Fruit fly (Drosophila melanogaster) S2 (cell line): ENCODE results near the gene GAA1.

Experiments used
- CG8478 ChIP-seq: fragments of >200 bp; optimal IDR thresholded peaks from 2 replicates; lab custom pipeline; 2018
- CTCF ChIP-seq, 2 experiments: fragments of >200 bp; optimal IDR thresholded peaks; 2 replicates each; lab custom pipeline; 2018

The GAA1 gene

DNA sequence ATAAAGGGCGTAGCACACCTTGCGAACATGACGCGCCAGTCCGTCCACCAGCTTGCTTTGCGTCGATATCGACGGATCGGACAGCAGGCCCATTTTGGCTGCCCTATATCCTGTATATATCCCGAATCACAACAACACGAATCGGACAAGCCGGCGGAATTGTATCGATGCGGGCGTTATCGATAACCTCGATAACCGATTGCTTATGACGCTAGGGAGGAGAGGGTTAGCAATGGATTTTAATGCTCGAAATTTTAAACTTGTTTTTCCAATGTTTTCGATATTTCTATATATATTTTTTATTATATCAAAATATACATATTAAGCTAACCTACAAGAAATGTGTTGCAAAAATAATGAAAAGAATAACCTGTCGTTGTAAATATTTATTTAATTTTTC is at the start of gene GAA1:
TSS of gene GAA1 (minus strand) at position 194 of the 400 bp plus-strand sequence.
- TF ChIP-seq CTCF (optimal IDR thresholded peaks at IDR 0.05; lab: Kevin White, UChicago): no peak
- no peak for TF ChIP-seq CG8478 (lab: Kevin White, UChicago)

DNA sequence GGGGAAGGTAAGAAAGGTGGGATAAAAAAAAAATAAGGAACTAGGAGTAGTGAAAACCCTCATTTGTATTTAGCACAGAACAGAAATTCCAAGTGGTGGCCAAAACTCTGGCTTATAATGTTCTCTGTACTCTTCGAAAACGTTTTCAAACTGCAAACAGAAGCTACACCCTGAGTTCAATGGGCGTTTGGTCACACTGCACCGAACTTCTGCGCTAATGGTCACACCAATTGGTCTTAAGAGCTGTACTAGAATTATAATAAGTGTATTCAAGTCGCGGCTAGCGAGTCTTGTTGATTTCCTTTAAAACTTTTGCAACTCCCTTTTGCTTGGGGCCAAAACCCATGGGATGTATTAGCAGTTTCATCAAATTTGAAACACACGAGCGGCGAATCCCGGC is 48.9 kb upstream of the GAA1 start:
- no peak for TF ChIP-seq CG8478 (lab: Kevin White, UChicago)

DNA sequence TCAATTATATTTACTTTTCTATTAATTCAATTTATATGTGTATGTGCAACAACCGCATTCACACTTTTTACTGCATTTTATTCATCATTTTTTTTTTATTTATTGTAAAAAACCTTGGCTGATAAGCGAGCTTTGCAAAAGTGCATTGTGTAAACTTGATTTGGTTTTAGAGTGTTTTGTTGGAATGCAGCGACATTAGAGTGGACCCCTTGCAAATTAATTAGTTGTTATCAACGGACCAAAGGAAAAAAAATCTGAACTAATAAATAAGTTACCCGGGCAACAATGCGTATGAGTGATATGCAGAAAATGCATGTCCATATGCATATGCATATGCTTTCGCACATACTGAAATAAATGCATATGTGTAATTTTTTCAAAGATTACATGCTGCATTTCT is 47.8 kb upstream of the GAA1 start:
- TF ChIP-seq CG8478 (lab: Kevin White, UChicago): no peak

DNA sequence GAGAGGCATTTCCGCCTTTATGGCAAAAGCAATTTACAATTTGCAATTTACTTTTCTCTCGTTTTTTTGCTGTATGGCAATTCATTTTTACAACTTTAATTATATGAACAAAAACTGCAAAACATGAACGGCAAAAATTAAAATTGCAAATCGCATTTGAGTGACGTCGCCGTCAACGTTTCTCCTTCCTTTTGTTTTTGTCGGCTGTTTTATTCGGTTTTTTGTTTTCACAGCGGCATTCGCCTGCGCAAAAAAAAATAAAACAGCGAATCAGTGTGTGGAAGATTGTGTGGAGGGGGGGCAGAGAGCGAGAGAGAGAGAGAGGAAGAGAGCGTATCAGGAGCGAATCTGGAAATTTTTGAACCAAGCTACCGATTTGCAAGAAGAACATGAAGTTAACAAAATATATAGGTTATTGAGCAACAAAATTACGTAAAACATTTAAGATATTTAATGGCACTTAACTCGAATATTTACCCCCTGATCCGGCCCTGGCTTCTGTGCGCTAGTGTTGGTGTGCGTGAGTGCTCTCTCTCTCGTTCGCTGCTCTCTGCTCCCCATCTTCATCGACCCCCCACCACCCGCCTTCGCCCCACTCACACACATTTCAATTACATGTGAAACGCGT is 45.5 kb upstream of the GAA1 start:
- no peak for TF ChIP-seq CG8478 (lab: Kevin White, UChicago)
- TF ChIP-seq CTCF (optimal IDR thresholded peaks at IDR 0.05; lab: Kevin White, UChicago): no peak

DNA sequence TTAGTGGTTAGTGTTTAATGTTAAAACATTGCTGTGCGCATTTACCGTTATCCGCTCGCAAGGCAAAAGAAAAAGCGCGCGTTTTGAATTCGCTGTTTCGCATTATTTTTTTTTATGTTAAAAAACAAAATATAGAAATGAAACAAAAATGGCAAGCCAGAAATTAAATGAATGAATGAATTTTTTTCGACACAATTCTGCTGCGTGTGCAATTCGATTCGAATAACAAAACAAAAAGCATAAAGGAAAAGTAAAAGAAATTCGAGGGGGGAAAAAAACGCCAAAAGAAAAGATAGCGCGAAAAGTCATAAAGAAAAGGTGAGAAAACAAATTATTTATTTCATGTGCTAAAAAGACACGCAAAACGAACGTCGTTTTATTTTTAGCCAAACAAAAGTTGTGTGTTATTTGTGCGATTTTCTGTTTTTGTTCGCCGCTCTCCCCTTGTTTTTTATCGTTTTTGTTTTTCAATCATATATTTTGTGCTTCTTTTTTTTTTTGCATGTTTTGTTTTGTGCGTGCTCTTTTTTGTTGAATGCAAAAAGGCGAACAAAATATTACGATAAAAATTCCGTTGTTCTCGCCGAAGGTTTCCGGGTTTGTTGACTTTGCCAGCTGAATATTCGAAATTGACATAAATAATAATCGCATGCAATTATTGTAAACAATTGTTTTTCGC is 44.3 kb upstream of the GAA1 start:
- no peak for TF ChIP-seq CTCF (optimal IDR thresholded peaks at IDR 0.05; lab: Kevin White, UChicago)
- TF ChIP-seq CG8478 (lab: Kevin White, UChicago): no peak

DNA sequence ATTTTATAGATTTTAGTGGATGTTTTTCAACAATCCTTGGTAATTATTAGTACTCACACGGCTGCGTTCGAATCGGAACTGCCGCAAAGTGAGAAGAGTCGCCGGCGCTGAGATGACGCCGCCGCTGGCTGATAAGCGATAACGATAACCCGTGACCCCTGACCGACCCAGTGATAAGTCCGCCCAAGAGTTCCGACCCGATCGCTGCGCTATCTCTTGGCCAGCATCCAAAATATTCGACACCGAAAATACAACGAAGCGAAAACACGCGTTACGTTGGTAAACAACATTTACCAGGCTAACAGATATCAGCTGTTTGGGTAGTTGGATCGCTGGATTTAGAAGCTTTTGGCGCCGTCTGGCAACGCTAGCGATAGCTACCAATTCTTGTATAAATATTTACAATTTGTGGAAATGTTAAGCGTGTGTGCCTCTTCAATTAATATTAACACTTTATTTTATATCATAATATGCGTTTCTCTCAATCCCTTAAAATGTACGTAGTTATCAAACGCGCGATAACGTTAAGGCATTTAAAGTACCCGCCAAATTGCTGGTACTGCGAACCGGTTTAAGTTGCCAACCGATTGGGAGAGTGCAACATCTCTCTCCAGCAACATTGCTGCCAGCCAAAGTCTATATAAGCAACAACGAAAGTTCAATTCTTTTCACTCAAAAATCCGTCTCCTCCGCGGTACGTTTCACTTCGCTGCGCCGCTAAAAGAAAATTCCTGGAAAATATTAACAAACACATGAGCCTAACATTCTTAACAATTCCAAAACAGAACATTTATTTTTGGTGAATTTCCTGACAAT is 43.5 kb upstream of the GAA1 start, which contains the start of the genes Shmt and CG3726:
TSS of gene Shmt (minus strand) at position 304 of the 816 bp plus-strand sequence.
TSS of gene CG3726 (plus strand) at position 604 of the 816 bp plus-strand sequence.
- TF ChIP-seq CG8478 (lab: Kevin White, UChicago): no peak
- TF ChIP-seq CTCF (optimal IDR thresholded peaks at IDR 0.05; lab: Kevin White, UChicago): peak in 1 of 2 experiments; percentile 7

DNA sequence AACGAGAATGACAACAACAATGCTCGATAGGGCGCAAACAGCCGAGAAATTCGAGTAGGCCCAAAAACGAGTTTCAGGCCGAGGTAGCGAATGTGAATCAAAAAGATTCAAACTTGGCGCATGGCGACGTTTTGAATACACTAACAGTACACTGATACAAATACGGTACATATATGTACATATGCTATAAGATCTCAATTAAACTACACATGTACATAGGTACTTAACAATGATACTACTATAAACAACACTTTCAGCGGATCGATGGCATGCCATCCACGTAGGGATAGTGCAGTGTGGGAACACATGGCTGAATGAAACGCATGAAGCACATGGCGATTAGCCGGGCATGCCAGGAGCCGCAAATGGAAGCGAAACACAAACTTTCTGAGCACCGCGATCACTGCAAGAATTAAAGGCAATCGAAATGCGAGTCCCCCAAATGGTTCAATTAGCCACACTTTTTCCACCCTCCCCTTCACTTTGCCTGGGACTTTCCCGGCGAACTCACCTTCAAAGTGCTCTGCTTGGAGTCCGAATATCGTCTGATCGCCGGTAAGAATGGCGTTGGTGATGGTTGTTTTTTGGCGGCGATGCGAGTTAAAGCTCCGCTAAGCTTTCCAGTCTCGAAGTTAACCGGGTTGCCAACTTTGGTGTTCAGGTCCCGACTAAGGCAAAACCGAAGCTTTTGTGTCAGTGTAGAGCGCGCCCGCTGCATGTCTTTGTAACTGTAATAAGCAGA is 42.8 kb upstream of the GAA1 start:
- TF ChIP-seq CG8478 (lab: Kevin White, UChicago): no peak
- TF ChIP-seq CTCF (optimal IDR thresholded peaks at IDR 0.05; lab: Kevin White, UChicago): no peak

DNA sequence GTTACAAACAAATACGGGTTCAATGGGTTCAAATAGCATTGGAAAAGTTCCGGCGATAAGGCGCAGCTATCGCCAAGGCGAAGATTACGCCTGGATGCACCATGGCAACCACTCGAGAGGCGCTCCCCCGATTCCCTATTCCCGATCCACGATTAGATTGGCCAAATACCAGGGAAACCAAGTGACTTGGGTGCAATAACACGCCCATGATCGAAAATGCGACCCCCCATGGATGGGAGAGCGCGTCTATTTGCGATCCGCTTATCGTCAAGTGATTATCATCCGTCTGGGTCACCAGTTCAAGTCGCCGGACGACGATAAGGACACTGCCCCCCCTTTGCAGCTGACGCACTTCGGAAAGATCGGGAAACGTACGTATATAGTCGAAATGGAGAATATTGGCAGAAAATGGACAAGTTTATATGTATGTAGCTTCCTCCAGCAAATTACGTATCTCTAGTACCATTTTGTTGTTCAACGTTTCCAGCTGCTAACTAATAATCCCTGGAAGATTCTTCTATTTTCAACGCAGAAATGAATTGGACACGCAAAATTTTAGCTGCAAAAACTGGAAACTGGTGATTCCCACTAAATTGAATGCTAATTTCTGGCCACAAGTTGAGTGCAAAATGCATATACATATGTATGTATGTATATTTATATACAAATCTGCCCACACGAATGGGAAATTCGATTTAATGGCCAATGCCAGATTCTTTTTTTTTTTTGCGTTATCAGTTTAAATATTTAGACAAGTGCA is 42.0 kb upstream of the GAA1 start:
- no peak for TF ChIP-seq CTCF (optimal IDR thresholded peaks at IDR 0.05; lab: Kevin White, UChicago)
- no peak for TF ChIP-seq CG8478 (lab: Kevin White, UChicago)

DNA sequence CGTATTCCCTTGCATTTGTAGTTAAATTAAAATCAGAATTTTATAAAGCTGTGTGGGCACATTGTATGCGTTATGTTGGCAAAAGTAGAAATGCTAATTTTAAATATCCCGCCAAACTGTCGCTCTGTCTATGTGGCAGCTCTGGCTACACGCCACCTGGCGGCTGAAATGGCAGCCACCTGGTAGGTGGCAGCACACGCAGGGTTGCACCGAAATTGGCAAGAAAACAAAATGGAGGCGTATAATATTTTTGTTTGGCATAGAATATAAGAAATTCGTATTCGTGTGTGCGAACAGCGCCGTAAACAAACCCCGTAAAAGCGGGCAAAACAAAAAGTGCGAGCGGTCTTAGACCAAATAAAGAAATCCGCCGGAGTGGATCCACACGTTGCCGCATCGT is 34.8 kb upstream of the GAA1 start, which contains the start of gene CG12236:
TSS of gene CG12236 (plus strand) at position 220 of the 400 bp plus-strand sequence.
- TF ChIP-seq CG8478 (lab: Kevin White, UChicago) (no peak), CTCF (optimal IDR thresholded peaks at IDR 0.05; lab: Kevin White, UChicago) (peak; percentile 95 to 97)

DNA sequence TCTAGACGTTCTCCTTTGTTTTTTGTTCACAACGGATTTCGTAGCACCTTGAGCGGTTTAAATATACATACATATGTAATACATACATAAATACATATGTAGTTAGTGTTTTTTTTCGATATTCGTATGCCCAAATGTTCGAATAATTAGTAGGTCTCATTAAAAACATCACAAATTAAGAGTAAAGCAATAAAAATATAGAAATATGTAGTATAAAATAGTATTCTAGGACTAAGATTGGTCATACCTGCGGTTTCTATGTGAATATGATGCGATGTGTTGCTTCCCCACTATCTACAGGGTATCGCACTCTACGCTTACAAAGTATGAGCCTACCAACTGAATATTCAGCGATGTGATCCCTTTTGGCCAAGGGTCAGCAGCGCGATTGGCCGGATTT is 32.3 kb upstream of the GAA1 start, which contains the start of gene CG4020:
TSS of gene CG4020 (plus strand) at position 301 of the 400 bp plus-strand sequence.
- TF ChIP-seq CTCF (optimal IDR thresholded peaks at IDR 0.05; lab: Kevin White, UChicago) (no peak), CG8478 (lab: Kevin White, UChicago) (no peak)

DNA sequence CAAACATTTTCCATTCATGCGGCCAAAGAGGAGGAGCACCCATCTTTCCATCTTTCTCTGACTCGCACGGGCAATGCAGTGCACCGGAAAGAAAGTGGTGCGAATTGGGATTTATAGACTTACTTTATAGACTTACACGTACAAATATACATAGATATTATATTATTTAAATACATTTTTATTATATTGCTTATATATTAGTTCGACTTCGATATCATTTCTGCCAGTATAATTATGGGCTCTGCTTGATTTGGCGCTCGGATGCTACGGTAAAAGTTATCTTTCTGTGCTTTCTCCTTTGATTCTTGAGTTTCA is 31.9 kb upstream of the GAA1 start:
- TF ChIP-seq CTCF (optimal IDR thresholded peaks at IDR 0.05; lab: Kevin White, UChicago): no peak

DNA sequence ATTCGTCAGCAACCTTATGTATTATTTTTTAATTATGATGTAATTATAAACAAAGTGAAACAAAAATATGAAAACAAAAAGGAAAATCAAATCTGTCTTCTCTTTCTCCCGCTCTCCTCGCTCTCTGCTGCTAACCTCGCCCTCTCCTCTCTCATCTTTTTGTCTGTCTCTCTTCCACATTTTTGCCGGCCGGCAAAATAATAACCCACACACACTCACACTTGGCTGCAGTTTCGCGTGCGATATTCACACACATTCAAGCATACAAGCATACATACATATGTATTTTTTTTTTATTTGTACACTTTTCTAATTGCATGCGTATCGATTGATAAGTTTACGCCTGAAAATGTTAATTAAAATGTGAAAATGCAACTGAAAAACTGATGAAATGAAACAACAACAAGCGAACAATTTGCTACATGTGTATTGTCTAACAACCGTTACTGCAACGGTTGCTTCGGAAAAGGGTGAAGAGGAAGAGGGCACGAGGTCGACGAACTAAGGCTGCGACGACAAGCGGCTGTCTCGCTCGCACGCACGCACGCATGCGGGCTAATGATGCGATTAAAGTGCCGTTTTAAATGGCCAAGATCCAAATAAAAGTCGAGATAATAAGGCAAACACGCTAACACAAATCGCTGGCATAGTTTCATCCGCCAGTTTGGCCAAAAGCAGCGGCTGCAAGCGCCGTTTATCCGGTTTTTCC is 31.4 kb upstream of the GAA1 start:
- TF ChIP-seq CG8478 (lab: Kevin White, UChicago) (no peak), CTCF (optimal IDR thresholded peaks at IDR 0.05; lab: Kevin White, UChicago) (no peak)

DNA sequence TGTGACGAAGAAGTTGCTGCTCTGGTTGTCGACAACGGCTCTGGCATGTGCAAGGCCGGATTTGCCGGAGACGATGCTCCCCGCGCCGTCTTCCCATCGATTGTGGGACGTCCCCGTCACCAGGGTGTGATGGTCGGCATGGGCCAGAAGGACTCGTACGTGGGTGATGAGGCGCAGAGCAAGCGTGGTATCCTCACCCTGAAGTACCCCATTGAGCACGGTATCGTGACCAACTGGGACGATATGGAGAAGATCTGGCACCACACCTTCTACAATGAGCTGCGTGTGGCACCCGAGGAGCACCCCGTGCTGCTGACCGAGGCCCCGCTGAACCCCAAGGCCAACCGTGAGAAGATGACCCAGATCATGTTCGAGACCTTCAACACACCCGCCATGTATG is 29.5 kb upstream of the GAA1 start:
- TF ChIP-seq CTCF (optimal IDR thresholded peaks at IDR 0.05; lab: Kevin White, UChicago): no peak
- TF ChIP-seq CG8478 (lab: Kevin White, UChicago): no peak
